Fruit fly (Drosophila melanogaster) whole organism, prepupa: ENCODE data around the gene Atat.
A peak's percentile ranks its signal among the peaks of the same experiment; 100 is the strongest.

Source experiments
- CG15336 ChIP-seq: fragments of 200-800 bp; sonication (Bioruptor generic); IDR thresholded peaks from 2 replicates; pipeline ENCODE4 v1.3.6; 2022; ENCODE audit warnings: missing biosample characterization, missing genetic modification characterization
- CG1621 ChIP-seq: fragments of 200-800 bp; sonication (Bioruptor generic); optimal IDR thresholded peaks from 3 replicates; lab custom pipeline; 2018; ENCODE audit warnings: missing biosample characterization, mild to moderate bottlenecking, missing genetic modification characterization
- CG6276 ChIP-seq: fragments of 200-800 bp; sonication (Bioruptor generic); optimal IDR thresholded peaks from 2 replicates; lab custom pipeline; 2017; ENCODE audit warnings: missing biosample characterization, mild to moderate bottlenecking, missing genetic modification characterization
- CG6808 ChIP-seq: fragments of 200-800 bp; sonication (Bioruptor generic); optimal IDR thresholded peaks from 3 replicates; lab custom pipeline; 2017; ENCODE audit warnings: missing biosample characterization, missing genetic modification characterization, mild to moderate bottlenecking, moderate library complexity, missing genetic modification reagents
- CG8119 ChIP-seq: fragments of 200-800 bp; sonication (Bioruptor generic); IDR thresholded peaks from 3 replicates; pipeline ENCODE4 v1.3.6; 2022; ENCODE audit warnings: missing biosample characterization, missing genetic modification characterization
- CG8319 ChIP-seq: fragments of 200-800 bp; sonication (Bioruptor generic); optimal IDR thresholded peaks from 3 replicates; lab custom pipeline; 2016; ENCODE audit warnings: missing biosample characterization, missing genetic modification characterization
- CG8632 ChIP-seq: fragments of 200-800 bp; sonication (Bioruptor generic); optimal IDR thresholded peaks from 3 replicates; lab custom pipeline; 2016; ENCODE audit warnings: missing biosample characterization, missing genetic modification characterization
- Eip78C ChIP-seq: fragments of 200-800 bp; sonication (Bioruptor generic); peaks from one replicate; lab custom pipeline; 2016; ENCODE audit warnings: missing biosample characterization, missing genetic modification characterization
- Eip93F ChIP-seq: fragments of 200-800 bp; sonication (Bioruptor generic); optimal IDR thresholded peaks from 2 replicates; lab custom pipeline; 2016; ENCODE audit warnings: missing biosample characterization, mild to moderate bottlenecking, missing genetic modification characterization
- Hr4 ChIP-seq: fragments of 200-800 bp; sonication (Bioruptor generic); optimal IDR thresholded peaks from 3 replicates; lab custom pipeline; 2016; ENCODE audit warnings: missing biosample characterization, missing genetic modification characterization
- Sox102F ChIP-seq: fragments of 200-800 bp; sonication (Bioruptor generic); optimal IDR thresholded peaks from 2 replicates; lab custom pipeline; 2016; ENCODE audit warnings: missing biosample characterization, mild to moderate bottlenecking, missing genetic modification characterization
- vri ChIP-seq: fragments of 200-800 bp; sonication (Bioruptor generic); optimal IDR thresholded peaks from 3 replicates; lab custom pipeline; 2016; ENCODE audit warnings: missing biosample characterization, mild to moderate bottlenecking, missing genetic modification characterization

dm6 chr3L:9377198-9378035 lies 49.1 kb downstream of the Atat start, which contains the start of gene Hsp26:
- TF ChIP-seq Sox102F (GFP tag; lab: Kevin White, UChicago) (peak; percentile 94), vri (GFP tag; lab: Kevin White, UChicago) (peak; percentile 94), CG8632 (GFP tag; lab: Kevin White, UChicago) (peak; percentile 95), CG1621 (tag; lab: Kevin White, UChicago) (peak; percentile 72), CG6808 (GFP tag; lab: Kevin White, UChicago) (peak; percentile 89), CG15336 (GFP tag; lab: Robert Waterston, UW) (peak; percentile 98), Hr4 (GFP tag; lab: Kevin White, UChicago) (peak; percentile 96), CG6276 (GFP tag; lab: Kevin White, UChicago) (peak; percentile 83), Eip78C (GFP tag; lab: Kevin White, UChicago) (peak; percentile 98), CG8319 (GFP tag; lab: Kevin White, UChicago) (peak; percentile 78), CG8119 (peak; percentile 94), Eip93F (GFP tag; lab: Kevin White, UChicago) (peak; percentile 70)
